Worm (Caenorhabditis elegans): Measurements from ENCODE around the gene glb-28.

glb-28 gene

ce11 chrX:15339807-15340596, 23.0 kb upstream of the glb-28 start, which contains the start of gene Y15E3A.5:
TSS of gene Y15E3A.5 (plus strand) at chrX:15340558.
- TF ChIP-seq nhr-179 (tag; optimal IDR thresholded peaks at IDR 0.05) = no peak
- TF ChIP-seq T26A5.8 (tag; optimal IDR thresholded peaks at IDR 0.05) = no peak
- TF ChIP-seq mxl-1 (tag; optimal IDR thresholded peaks at IDR 0.05) = no peak
- TF ChIP-seq mes-4 (tag; optimal IDR thresholded peaks at IDR 0.05) = no peak
- TF ChIP-seq xnd-1 (tag; optimal IDR thresholded peaks at IDR 0.05) = no peak
- no peak for TF ChIP-seq ztf-6 (GFP tag; IDR thresholded peaks at IDR 0.05)
- TF ChIP-seq tbp1 (GFP tag; optimal IDR thresholded peaks at IDR 0.05) = peak; percentile 26
- TF ChIP-seq hmg-1.2 (GFP tag; IDR thresholded peaks at IDR 0.05) = no peak
- TF ChIP-seq ekl-4 (GFP tag; IDR thresholded peaks at IDR 0.05) = no peak
- TF ChIP-seq chd-7 (tag; optimal IDR thresholded peaks at IDR 0.05) = no peak
- no peak for TF ChIP-seq akir-1 (GFP tag; optimal IDR thresholded peaks at IDR 0.05)
- TF ChIP-seq lag-1 (GFP tag; IDR thresholded peaks at IDR 0.05) = no peak
- no peak for TF ChIP-seq F10E7.11 (tag; optimal IDR thresholded peaks at IDR 0.05)
- peak; percentile 38 for TF ChIP-seq ceh-27 (GFP tag; optimal IDR thresholded peaks at IDR 0.05)
- TF ChIP-seq dox-1 (GFP tag; IDR thresholded peaks at IDR 0.05) = no peak
- no peak for TF ChIP-seq hlh-12 (tag; optimal IDR thresholded peaks at IDR 0.05)
- no peak for TF ChIP-seq madf-6 (GFP tag; IDR thresholded peaks at IDR 0.05)
- peak in 1 of 2 experiments; percentile 16 for TF ChIP-seq let-607 (tag; optimal IDR thresholded peaks at IDR 0.05)
- TF ChIP-seq snpc-4 (GFP tag; optimal IDR thresholded peaks at IDR 0.05) = no peak
- peak in 1 of 4 experiments; percentile 24 for TF ChIP-seq snpc-4 (tag; optimal IDR thresholded peaks at IDR 0.05)
- TF ChIP-seq nhr-80 (tag; optimal IDR thresholded peaks at IDR 0.05) = peak; percentile 83
- no peak for TF ChIP-seq egl-44 (GFP tag; IDR thresholded peaks at IDR 0.05)
- peak; percentile 55 for TF ChIP-seq lin-40 (tag; optimal IDR thresholded peaks at IDR 0.05)
- no peak for TF ChIP-seq Y67H2A.10 (GFP tag; conservative IDR thresholded peaks at IDR 0.05)
- TF ChIP-seq B0261.1 (tag; optimal IDR thresholded peaks at IDR 0.05) = no peak
- peak; percentile 3 for TF ChIP-seq attf-5 (GFP tag; optimal IDR thresholded peaks at IDR 0.05)
- TF ChIP-seq ceh-100 (GFP tag; IDR thresholded peaks at IDR 0.05) = no peak
- no peak for TF ChIP-seq snpc-1.1 (tag; optimal IDR thresholded peaks at IDR 0.05; ENCODE audit: insufficient read depth)
- TF ChIP-seq nhr-27 (tag; optimal IDR thresholded peaks at IDR 0.05) = no peak
- no peak for TF ChIP-seq B0019.2 (GFP tag; conservative IDR thresholded peaks at IDR 0.05)
- TF ChIP-seq cebp-1 (GFP tag; IDR thresholded peaks at IDR 0.05) = peak; percentile 82
- TF ChIP-seq cebp-1 (tag; optimal IDR thresholded peaks at IDR 0.05) = peak; percentile 93
- TF ChIP-seq ceh-91 (GFP tag; IDR thresholded peaks at IDR 0.05) = no peak

DNA sequence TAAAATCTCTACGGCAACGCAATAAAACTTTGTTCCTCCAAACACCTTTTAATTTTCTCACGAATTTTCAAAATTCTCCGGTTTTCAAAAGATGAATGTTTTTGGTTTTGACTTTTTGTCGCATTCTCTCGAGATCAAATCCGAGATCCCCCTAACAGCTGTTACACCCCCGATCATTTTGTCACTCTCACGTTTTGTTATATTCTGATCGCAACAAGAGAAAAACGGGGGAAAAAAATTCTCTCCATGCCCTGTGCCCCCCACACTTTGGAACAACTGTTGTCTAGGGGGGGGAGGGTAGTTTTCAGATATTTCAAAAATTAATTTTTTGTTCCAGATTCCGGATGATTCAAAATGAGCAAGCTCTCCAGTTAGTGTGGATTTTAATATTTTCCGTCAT, 21.1 kb upstream of the glb-28 start:
- TF ChIP-seq cebp-1 (GFP tag; IDR thresholded peaks at IDR 0.05) (no peak), cebp-1 (tag; optimal IDR thresholded peaks at IDR 0.05) (no peak), mes-4 (tag; optimal IDR thresholded peaks at IDR 0.05) (no peak), lsl-1 (GFP tag; optimal IDR thresholded peaks at IDR 0.05) (no peak)

ce11 chrX:15336392-15336791, 19.3 kb upstream of the glb-28 start:
- TF ChIP-seq hlh-26 (GFP tag; conservative IDR thresholded peaks at IDR 0.05) = no peak
- TF ChIP-seq F57A8.1 (GFP tag; optimal IDR thresholded peaks at IDR 0.05) = no peak
- TF ChIP-seq Y67H2A.10 (GFP tag; conservative IDR thresholded peaks at IDR 0.05) = no peak

Data from whole organism, young adult.